Worm (Caenorhabditis elegans): ENCODE results near the gene nkb-2.

The nkb-2 gene

DNA sequence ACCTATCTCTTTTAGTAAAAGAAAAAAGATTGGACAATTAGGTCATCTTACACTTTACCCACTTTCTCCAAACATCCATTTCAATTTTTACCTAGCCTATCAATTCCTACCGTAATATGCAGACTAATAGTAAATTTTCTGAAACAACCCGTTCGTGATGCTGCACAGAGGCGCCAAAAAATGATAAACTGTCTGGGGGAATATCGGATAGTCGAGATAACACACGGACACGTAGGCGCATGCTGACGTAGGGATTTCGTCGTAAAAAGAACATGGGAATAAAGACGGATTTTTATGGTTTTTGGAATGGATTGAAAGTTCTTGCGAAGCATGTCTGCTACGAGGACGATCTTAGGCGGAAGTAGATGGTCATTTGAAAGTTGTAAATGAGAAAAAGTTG, 25.6 kb downstream of the nkb-2 start:
- no peak for TF ChIP-seq F33H1.4 (GFP tag; IDR thresholded peaks at IDR 0.05)
- no peak for TF ChIP-seq hrde-1 (tag; optimal IDR thresholded peaks at IDR 0.05; ENCODE audit: borderline replicate concordance)

DNA sequence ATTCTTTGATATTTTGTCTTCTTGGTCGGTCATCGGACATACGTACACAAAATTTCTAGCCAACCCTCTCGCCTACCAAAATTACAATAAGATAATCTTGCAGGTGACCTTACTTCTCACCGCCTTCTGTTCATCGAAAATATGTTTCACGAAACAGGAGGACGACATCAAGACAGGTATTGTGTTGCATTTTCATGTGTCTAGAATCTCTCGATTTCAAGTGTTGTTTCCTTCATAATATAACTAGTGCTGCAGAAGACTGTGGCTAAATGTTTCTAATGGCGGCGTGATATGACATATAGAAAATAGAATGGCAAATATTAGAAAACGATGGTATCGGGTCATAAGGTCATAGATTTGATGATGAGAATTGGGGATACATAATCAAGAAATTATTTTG, 26.4 kb downstream of the nkb-2 start:
- TF ChIP-seq akir-1 (GFP tag; optimal IDR thresholded peaks at IDR 0.05) (no peak), lin-26 (GFP tag; IDR thresholded peaks at IDR 0.05) (no peak), tbp1 (GFP tag; optimal IDR thresholded peaks at IDR 0.05) (no peak), nfya-1 (tag; optimal IDR thresholded peaks at IDR 0.05; ENCODE audit: borderline replicate concordance, insufficient read depth) (no peak), unc-130 (GFP tag; optimal IDR thresholded peaks at IDR 0.05) (no peak), hlh-12 (tag; optimal IDR thresholded peaks at IDR 0.05) (no peak), efl-1 (GFP tag; optimal IDR thresholded peaks at IDR 0.05) (no peak), F57C9.4 (tag; optimal IDR thresholded peaks at IDR 0.05) (no peak), lsl-1 (GFP tag; optimal IDR thresholded peaks at IDR 0.05) (no peak), lsy-27 (tag; optimal IDR thresholded peaks at IDR 0.05; ENCODE audit: borderline replicate concordance, insufficient read depth) (no peak), C06A6.2 (GFP tag; conservative IDR thresholded peaks at IDR 0.05) (no peak), mes-4 (tag; optimal IDR thresholded peaks at IDR 0.05) (no peak), Y56A3A.18 (GFP tag; IDR thresholded peaks at IDR 0.05) (no peak), nhr-120 (GFP tag; IDR thresholded peaks at IDR 0.05) (no peak), him-1 (tag; optimal IDR thresholded peaks at IDR 0.05) (no peak), K12H6.12 (tag; optimal IDR thresholded peaks at IDR 0.05) (no peak), rcor-1 (GFP tag; IDR thresholded peaks at IDR 0.05) (no peak), egl-44 (GFP tag; IDR thresholded peaks at IDR 0.05) (no peak), lin-35 (GFP tag; optimal IDR thresholded peaks at IDR 0.05) (no peak)

DNA sequence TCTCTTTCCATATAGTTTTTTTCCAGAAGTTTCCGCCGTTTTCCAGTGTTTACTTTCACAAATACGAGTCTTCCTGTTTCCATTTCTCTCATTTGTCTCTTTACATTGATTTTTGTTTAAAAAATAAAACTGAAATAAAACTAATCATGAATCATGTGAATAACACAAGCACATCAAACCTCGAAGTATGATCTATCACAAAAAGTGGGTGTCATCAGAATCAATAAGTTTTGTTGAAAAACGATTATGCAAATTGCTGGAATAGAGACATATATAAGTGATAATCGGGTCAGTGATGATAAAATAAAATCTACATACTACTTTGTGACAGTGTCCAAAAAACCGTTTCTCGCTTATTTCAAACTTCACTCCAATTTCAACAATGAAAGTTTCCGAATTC, 30.1 kb downstream of the nkb-2 start, which contains the start of gene R09H10.7:
R09H10.7 (plus strand) TSS at position 301 of the 400 bp plus-strand sequence.
- TF ChIP-seq atf-7 (tag; optimal IDR thresholded peaks at IDR 0.05): no peak
- TF ChIP-seq B0336.3 (GFP tag; IDR thresholded peaks at IDR 0.05): peak; percentile 47; the same call in 1 of the 2 replicates
- TF ChIP-seq akir-1 (GFP tag; optimal IDR thresholded peaks at IDR 0.05): no peak
- TF ChIP-seq zfh-2 (GFP tag; conservative IDR thresholded peaks at IDR 0.05): no peak

DNA sequence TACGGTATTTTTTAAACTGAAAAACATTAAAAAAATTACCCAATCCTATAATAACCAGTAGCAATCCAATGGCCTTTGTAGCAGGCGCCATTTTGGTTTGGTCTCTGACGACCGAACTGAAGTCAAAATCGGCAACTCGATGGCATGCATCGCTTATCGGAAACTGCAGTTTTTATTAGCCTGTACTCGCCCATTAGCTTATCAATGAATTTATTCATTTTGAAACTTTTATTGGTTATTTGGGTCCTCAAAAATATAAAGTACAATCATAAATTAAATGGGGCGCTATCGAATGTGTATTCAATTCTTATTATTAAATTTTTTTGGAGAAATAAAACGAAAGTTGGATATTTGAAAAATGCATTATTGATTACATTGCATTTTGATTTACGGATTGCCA, 38.0 kb downstream of the nkb-2 start, which contains the start of gene R09H10.5:
R09H10.5 (minus strand) TSS at position 106 of the 400 bp plus-strand sequence.
- no peak for TF ChIP-seq zim-3 (tag; optimal IDR thresholded peaks at IDR 0.05)
- peak; percentile 51 for TF ChIP-seq nhr-80 (tag; optimal IDR thresholded peaks at IDR 0.05)
- no peak for TF ChIP-seq Y53F4B.3 (GFP tag; IDR thresholded peaks at IDR 0.05)
- no peak for TF ChIP-seq nhr-179 (tag; optimal IDR thresholded peaks at IDR 0.05)
- no peak for TF ChIP-seq F55B11.4 (tag; optimal IDR thresholded peaks at IDR 0.05; ENCODE audit: borderline replicate concordance, insufficient read depth)

ce11 chrIV:10630953-10631554, 40.3 kb downstream of the nkb-2 start, which contains the start of gene F56C4.4:
Gene F56C4.4 (minus strand): TSS chrIV:10631267.
- TF ChIP-seq ztf-28 (GFP tag; IDR thresholded peaks at IDR 0.05) (no peak), ztf-22 (GFP tag; optimal IDR thresholded peaks at IDR 0.05) (peak; percentile 13), ccch-3 (GFP tag; optimal IDR thresholded peaks at IDR 0.05) (no peak), lin-54 (GFP tag; optimal IDR thresholded peaks at IDR 0.05) (no peak), cebp-1 (GFP tag; IDR thresholded peaks at IDR 0.05) (no peak), cebp-1 (tag; optimal IDR thresholded peaks at IDR 0.05) (no peak), dpl-1 (GFP tag; optimal IDR thresholded peaks at IDR 0.05) (no peak), F10E7.11 (tag; optimal IDR thresholded peaks at IDR 0.05) (no peak), B0019.2 (GFP tag; conservative IDR thresholded peaks at IDR 0.05) (no peak), unc-62 (GFP tag; optimal IDR thresholded peaks at IDR 0.05) (peak; percentile 53), ztf-25 (GFP tag; IDR thresholded peaks at IDR 0.05) (no peak), atf-7 (tag; optimal IDR thresholded peaks at IDR 0.05) (peak; percentile 32), let-607 (tag; optimal IDR thresholded peaks at IDR 0.05) (peak; percentile 69 to 81), hsf-1 (GFP tag; IDR thresholded peaks at IDR 0.05) (no peak), nhr-80 (tag; optimal IDR thresholded peaks at IDR 0.05) (peak; percentile 92)
